Worm (Caenorhabditis elegans) whole organism, L4 larva: Measurements from ENCODE around the gene tdo-2.

Source experiments
- F49E8.2 ChIP-seq: sonication (generic microtip); optimal IDR thresholded peaks from 2 replicates; lab custom pipeline; 2016; ENCODE audit warnings: missing compliant biosample characterization, mild to moderate bottlenecking, missing genetic modification characterization, borderline replicate concordance
- aly-2 ChIP-seq: sonication (generic microtip); optimal IDR thresholded peaks from 2 replicates; lab custom pipeline; 2018; ENCODE audit warnings: missing biosample characterization, missing genetic modification characterization
- ceh-82 ChIP-seq: sonication (generic microtip); optimal IDR thresholded peaks from 2 replicates; lab custom pipeline; 2017; ENCODE audit warnings: missing biosample characterization, missing genetic modification characterization
- hlh-11 ChIP-seq: fragments of 200-800 bp; sonication (Bioruptor generic); optimal IDR thresholded peaks from 2 replicates; lab custom pipeline; 2018; ENCODE audit warnings: mild to moderate bottlenecking, missing genetic modification characterization, missing compliant biosample characterization
- jun-1 ChIP-seq: fragments of 150-350 bp; optimal IDR thresholded peaks from 2 replicates; lab custom pipeline; 2014; ENCODE audit warnings: missing biosample characterization, missing genetic modification reagents, missing genetic modification characterization
- nhr-10 ChIP-seq: fragments of 150-350 bp; optimal IDR thresholded peaks from 2 replicates; lab custom pipeline; 2014; ENCODE audit warnings: missing biosample characterization, missing genetic modification characterization
- nhr-237 ChIP-seq: sonication (generic microtip); optimal IDR thresholded peaks from 2 replicates; lab custom pipeline; 2017; ENCODE audit warnings: missing biosample characterization, missing genetic modification characterization
- nhr-76 ChIP-seq: fragments of 150-350 bp; optimal IDR thresholded peaks from 2 replicates; lab custom pipeline; 2014; ENCODE audit warnings: missing biosample characterization, missing genetic modification characterization
- nhr-77 ChIP-seq: fragments of 150-350 bp; optimal IDR thresholded peaks from 2 replicates; lab custom pipeline; 2014; ENCODE audit warnings: missing biosample characterization, missing genetic modification characterization
- pha-4 ChIP-seq, 2 experiments: fragments of 150-350 bp in 1 of 2; fragments of 200-800 bp in 1 of 2; sonication (Bioruptor generic) in 1 of 2; IDR thresholded peaks in 1 of 2; optimal IDR thresholded peaks in 1 of 2; 2 replicates each; pipeline versions ENCODE4 v1.3.6 to Lab custom; 2014 to 2022; ENCODE audit warnings: missing genetic modification characterization in 2 of 2, missing genetic modification reagents in 2 of 2, missing biosample characterization in 1 of 2, missing compliant biosample characterization in 1 of 2
- saeg-2 ChIP-seq: fragments of 200-800 bp; sonication (Bioruptor generic); IDR thresholded peaks from 2 replicates; pipeline ENCODE4 v1.3.6; 2022; ENCODE audit warnings: missing genetic modification reagents, missing genetic modification characterization, missing compliant biosample characterization
- skn-1 ChIP-seq: fragments of 150-350 bp; optimal IDR thresholded peaks from 2 replicates; lab custom pipeline; 2014; ENCODE audit warnings: missing biosample characterization, missing genetic modification characterization
- unc-39 ChIP-seq: sonication (generic microtip); optimal IDR thresholded peaks from 2 replicates; lab custom pipeline; 2017; ENCODE audit warnings: missing biosample characterization, missing genetic modification characterization
- unc-62 ChIP-seq, 3 experiments: fragments of 150-350 bp in 1 of 3; sonication (generic microtip); optimal IDR thresholded peaks in 2 of 3; peaks in 1 of 3; 1 replicate in 1 of 3; 2 replicates in 2 of 3; lab custom pipeline; 2014 to 2017; ENCODE audit warnings: missing biosample characterization in 3 of 3, missing genetic modification characterization in 3 of 3, missing genetic modification reagents in 3 of 3, missing genotype in 1 of 3

DNA sequence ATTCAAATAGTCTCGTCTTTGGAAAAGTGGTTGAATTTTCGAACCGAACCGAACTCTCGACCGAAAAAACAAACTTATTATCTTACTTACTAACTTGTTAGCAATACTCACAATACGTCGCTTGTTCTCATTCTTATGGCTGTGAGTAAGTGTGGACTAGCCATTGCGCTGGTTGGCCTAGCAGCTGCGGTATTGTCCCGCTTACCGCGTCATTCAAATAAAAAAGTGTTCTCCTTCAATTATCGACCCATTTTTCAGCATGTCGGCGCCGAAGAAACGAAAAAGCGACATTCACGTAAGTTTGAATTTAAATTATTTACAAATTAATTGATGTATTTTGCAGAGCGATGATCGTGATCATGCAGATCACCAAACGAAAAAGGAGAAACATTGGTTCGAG, 39.3 kb upstream of the tdo-2 start:
- TF ChIP-seq skn-1 = no peak
- TF ChIP-seq jun-1 = no peak
- TF ChIP-seq unc-62 (GFP tag; optimal IDR thresholded peaks at IDR 0.05 in 1 of 2; lab: Kevin White, UChicago) = no peak
- TF ChIP-seq unc-62 (tag; optimal IDR thresholded peaks at IDR 0.05; lab: Kevin White, UChicago) = no peak
- no peak for TF ChIP-seq unc-39 (tag; lab: Kevin White, UChicago)
- TF ChIP-seq nhr-77 (tag; lab: Kevin White, UChicago) = no peak
- TF ChIP-seq F49E8.2 (tag; lab: Kevin White, UChicago) = no peak
- no peak for TF ChIP-seq pha-4 (GFP tag; IDR thresholded peaks at IDR 0.05; lab: Robert Waterston, UW)
- no peak for TF ChIP-seq pha-4 (tag; optimal IDR thresholded peaks at IDR 0.05; lab: Kevin White, UChicago)
- TF ChIP-seq ceh-82 (tag; lab: Kevin White, UChicago) = no peak
- no peak for TF ChIP-seq hlh-11 (tag; lab: Kevin White, UChicago)
- no peak for TF ChIP-seq nhr-76 (tag; lab: Kevin White, UChicago)
- no peak for TF ChIP-seq nhr-237
- TF ChIP-seq nhr-10 (tag; lab: Kevin White, UChicago) = no peak
- no peak for TF ChIP-seq saeg-2
- TF ChIP-seq aly-2 (tag; lab: Kevin White, UChicago) = no peak
